Worm (Caenorhabditis elegans): ENCODE data around the gene ceh-38.

ceh-38 gene

DNA sequence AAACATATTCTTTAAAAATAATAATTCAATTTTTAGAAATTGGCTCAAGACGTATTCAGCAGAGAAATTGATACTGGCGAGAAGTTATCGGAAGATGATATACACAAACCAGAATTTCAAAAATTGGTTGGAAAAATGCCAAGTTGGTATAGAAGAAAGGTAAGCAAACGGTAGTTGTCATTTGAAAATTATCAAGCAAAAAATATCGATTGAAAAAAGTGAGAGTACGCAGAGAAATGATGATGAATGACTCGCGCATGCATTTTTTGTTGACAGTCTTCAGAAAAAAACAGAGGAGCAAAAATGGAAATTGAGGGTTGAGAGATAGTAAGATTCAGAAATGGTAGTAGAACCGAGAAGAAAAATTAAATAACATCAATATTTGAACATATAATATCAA lies 18.3 kb upstream of the ceh-38 start:
- TF ChIP-seq pqm-1 (tag; optimal IDR thresholded peaks at IDR 0.05) = no peak
- no peak for TF ChIP-seq jun-1 (tag; optimal IDR thresholded peaks at IDR 0.05)
- TF ChIP-seq pha-4 (tag; optimal IDR thresholded peaks at IDR 0.05) = peak; percentile 13
- no peak for TF ChIP-seq tbx-2 (tag; optimal IDR thresholded peaks at IDR 0.05)
- TF ChIP-seq fos-1 (tag; optimal IDR thresholded peaks at IDR 0.05) = no peak
- peak; percentile 70 for TF ChIP-seq ceh-28 (tag; optimal IDR thresholded peaks at IDR 0.05)

DNA sequence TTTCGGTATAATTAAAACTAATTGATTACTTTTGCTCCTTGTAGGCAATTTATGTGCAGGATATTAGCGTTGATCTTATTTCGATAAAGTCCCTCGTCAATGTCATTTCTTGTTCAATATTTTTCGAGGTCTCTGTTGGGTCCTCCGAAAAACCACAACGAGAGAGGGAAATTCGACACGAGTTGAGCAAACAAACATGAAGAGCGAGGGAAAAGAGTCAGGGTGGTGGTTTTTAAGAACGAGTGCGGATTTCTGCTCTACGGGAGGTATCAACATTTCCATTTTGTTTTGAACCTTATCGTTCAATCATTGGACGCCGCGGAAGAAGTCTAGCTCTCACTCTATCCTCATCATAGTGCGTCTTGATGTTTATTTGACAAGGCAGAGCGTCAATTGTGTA lies 16.6 kb upstream of the ceh-38 start:
- TF ChIP-seq egl-5 (tag; optimal IDR thresholded peaks at IDR 0.05) (no peak), pha-4 (tag; optimal IDR thresholded peaks at IDR 0.05) (peak; percentile 43), lin-39 (tag; optimal IDR thresholded peaks at IDR 0.05) (peak; percentile 46)

DNA sequence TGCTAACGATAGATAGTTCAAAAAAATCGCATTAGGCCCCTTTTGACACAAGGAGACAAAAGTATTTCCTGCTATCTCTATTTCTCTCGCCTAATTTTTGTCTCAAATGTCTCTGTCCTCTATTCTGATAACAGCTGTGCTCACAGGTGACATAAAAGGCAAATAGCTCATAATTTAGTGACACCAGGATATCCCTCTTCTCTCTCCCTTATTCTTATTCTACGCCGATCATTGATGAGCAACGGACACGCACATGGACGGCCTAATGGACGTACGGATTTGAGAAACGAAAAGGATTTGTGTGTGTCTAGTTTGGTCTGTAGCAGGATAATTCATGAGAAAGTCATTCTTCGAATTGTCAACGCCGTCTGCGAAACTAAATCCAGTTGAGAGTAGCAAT lies 15.4 kb upstream of the ceh-38 start:
- no peak for TF ChIP-seq unc-39 (tag; optimal IDR thresholded peaks at IDR 0.05)
- TF ChIP-seq nfya-1 (tag; optimal IDR thresholded peaks at IDR 0.05; ENCODE audit: insufficient read depth) = no peak
- no peak for TF ChIP-seq unc-62 (GFP tag; optimal IDR thresholded peaks at IDR 0.05)
- no peak for TF ChIP-seq elt-1 (tag; optimal IDR thresholded peaks at IDR 0.05)
- no peak for TF ChIP-seq hmg-11 (tag; optimal IDR thresholded peaks at IDR 0.05)
- TF ChIP-seq elt-3 (tag; optimal IDR thresholded peaks at IDR 0.05) = no peak
- TF ChIP-seq nhr-23 (tag; optimal IDR thresholded peaks at IDR 0.05) = no peak
- no peak for TF ChIP-seq nhr-28 (tag; optimal IDR thresholded peaks at IDR 0.05)
- TF ChIP-seq eor-1 (tag; optimal IDR thresholded peaks at IDR 0.05) = no peak
- no peak for TF ChIP-seq tbx-2 (tag; optimal IDR thresholded peaks at IDR 0.05)
- no peak for TF ChIP-seq nhr-12 (tag; optimal IDR thresholded peaks at IDR 0.05)
- TF ChIP-seq ama-1 (optimal IDR thresholded peaks at IDR 0.05) = no peak
- TF ChIP-seq fkh-10 (GFP tag; optimal IDR thresholded peaks at IDR 0.05) = no peak
- no peak for TF ChIP-seq mdl-1 (tag; optimal IDR thresholded peaks at IDR 0.05)

DNA sequence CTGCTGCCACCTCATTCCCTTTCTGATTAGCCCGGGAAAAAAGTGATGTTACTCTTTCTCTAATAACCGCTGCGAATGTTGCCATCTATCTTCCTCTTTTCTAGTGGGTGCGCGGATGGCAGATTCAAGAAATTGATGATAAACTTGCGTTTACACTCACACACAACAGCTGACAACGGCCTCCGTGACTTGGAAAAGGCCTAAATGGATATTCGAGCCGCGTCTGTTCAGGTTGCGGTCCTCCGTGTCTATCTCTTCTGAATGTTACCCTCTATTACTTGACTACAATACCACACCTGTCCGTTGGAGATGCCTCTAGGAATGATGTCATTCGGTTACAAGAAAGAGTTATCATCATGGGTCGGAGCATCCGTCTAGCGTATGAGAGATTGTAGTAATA lies 14.8 kb upstream of the ceh-38 start:
- TF ChIP-seq lin-15B (tag; optimal IDR thresholded peaks at IDR 0.05) (no peak), aly-2 (tag; optimal IDR thresholded peaks at IDR 0.05) (no peak), tbx-2 (tag; optimal IDR thresholded peaks at IDR 0.05) (no peak), ZK546.5 (tag; optimal IDR thresholded peaks at IDR 0.05) (no peak), pqm-1 (tag; optimal IDR thresholded peaks at IDR 0.05) (peak; percentile 9), fkh-2 (tag; optimal IDR thresholded peaks at IDR 0.05) (no peak)

DNA sequence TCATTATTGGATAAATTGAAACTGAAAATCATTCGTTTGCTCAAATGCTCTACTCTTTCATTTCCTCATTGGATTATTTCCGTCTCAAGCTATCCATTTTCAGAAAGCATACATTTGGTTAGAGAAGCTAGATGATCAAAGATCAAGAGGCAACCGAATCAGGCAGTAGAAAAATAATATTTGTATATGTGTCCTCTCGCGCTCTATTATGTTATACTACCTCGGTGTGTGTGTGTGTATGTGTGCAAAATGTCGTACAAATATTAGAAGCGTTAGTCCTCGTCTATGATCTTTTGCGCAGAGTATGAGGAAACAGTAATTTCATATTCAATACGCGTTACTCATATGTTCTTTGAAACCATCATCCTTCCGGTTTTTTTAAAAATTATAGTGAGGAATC lies 14.3 kb upstream of the ceh-38 start:
- no peak for TF ChIP-seq mdl-1 (tag; optimal IDR thresholded peaks at IDR 0.05)
- TF ChIP-seq fkh-10 (GFP tag; optimal IDR thresholded peaks at IDR 0.05) = no peak
- TF ChIP-seq tbx-2 (tag; optimal IDR thresholded peaks at IDR 0.05) = no peak
- TF ChIP-seq hmg-11 (tag; optimal IDR thresholded peaks at IDR 0.05) = no peak
- peak; percentile 2 for TF ChIP-seq ceh-28 (tag; optimal IDR thresholded peaks at IDR 0.05)
- no peak for TF ChIP-seq egl-5 (tag; optimal IDR thresholded peaks at IDR 0.05)
- no peak for TF ChIP-seq zag-1 (tag; optimal IDR thresholded peaks at IDR 0.05)
- peak; percentile 74 for TF ChIP-seq pha-4 (tag; optimal IDR thresholded peaks at IDR 0.05)
- TF ChIP-seq eor-1 (tag; optimal IDR thresholded peaks at IDR 0.05) = no peak
- no peak for TF ChIP-seq snpc-4 (tag; optimal IDR thresholded peaks at IDR 0.05)
- TF ChIP-seq nhr-11 (tag; optimal IDR thresholded peaks at IDR 0.05) = no peak

DNA sequence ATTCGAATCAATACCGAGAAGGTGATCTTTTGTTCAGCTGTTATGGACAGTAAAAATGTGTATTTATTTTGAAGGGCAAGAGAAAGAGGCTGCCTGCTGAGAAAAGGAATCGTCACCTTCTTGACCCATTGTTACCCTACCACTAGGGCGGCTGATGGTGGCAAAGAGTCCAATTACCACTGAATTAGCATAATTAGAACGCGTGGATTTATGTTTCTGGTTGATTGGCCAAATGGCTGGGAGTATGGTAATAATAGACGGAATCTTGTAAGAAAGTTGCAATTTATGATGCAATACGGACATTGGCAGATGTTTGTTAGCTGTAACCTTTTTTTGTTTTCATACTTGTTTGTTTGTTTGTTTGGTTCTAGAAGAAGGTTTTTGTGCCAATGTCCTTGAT lies 11.5 kb upstream of the ceh-38 start:
- TF ChIP-seq nhr-67 (tag; optimal IDR thresholded peaks at IDR 0.05) (no peak), elt-1 (tag; optimal IDR thresholded peaks at IDR 0.05) (no peak), lsy-12 (tag; optimal IDR thresholded peaks at IDR 0.05) (no peak), lin-39 (tag; optimal IDR thresholded peaks at IDR 0.05) (no peak), nhr-11 (tag; optimal IDR thresholded peaks at IDR 0.05) (no peak), aly-2 (tag; optimal IDR thresholded peaks at IDR 0.05) (no peak)

DNA sequence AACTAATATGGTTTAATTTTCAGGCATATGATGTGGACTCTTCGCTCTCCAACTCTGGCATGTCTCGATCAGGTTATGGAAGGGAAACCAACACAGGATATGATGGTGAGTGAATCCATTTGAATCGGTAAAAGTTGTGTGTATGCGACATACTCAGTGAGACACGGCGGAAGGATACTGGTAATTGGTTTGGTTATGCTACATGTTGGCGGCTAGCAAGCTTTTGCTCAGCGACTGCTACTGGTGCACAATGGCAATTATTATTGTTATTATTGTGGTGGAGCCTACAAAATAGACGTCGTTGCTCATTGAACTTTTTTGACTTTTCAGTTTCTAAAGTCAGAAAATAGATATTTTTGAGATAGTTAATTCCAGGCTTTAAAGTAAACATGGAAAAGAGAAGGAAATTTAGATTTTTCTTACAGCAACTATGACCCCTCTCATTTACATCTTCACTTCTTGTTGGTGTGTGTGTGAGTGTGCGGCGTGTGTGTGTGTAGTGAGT lies 10.5 kb upstream of the ceh-38 start:
- TF ChIP-seq nhr-11 (tag; optimal IDR thresholded peaks at IDR 0.05) (peak; percentile 44), egl-5 (tag; optimal IDR thresholded peaks at IDR 0.05) (peak; percentile 42), lsy-12 (tag; optimal IDR thresholded peaks at IDR 0.05) (no peak)

All from whole organism, L3 larva.